Worm (Caenorhabditis elegans): Measurements from ENCODE around the gene C50D2.7.

- TF ChIP-seq ceh-13 (GFP tag; optimal IDR thresholded peaks at IDR 0.05) (no peak), ceh-36 (tag; optimal IDR thresholded peaks at IDR 0.05) (no peak), ama-1 (optimal IDR thresholded peaks at IDR 0.05) (no peak), flt-1 (GFP tag; IDR thresholded peaks at IDR 0.05) (no peak), hnd-1 (tag; optimal IDR thresholded peaks at IDR 0.05) (no peak), aly-1 (tag; optimal IDR thresholded peaks at IDR 0.05) (no peak), F13C5.2 (tag; optimal IDR thresholded peaks at IDR 0.05) (no peak), hmg-4 (GFP tag; optimal IDR thresholded peaks at IDR 0.05) (no peak), pes-1 (GFP tag; IDR thresholded peaks at IDR 0.05) (no peak), tra-4 (tag; optimal IDR thresholded peaks at IDR 0.05) (no peak), sea-1 (GFP tag; conservative IDR thresholded peaks at IDR 0.05) (no peak), scrt-1 (GFP tag; IDR thresholded peaks at IDR 0.05) (no peak), hmbx-1 (tag; optimal IDR thresholded peaks at IDR 0.05) (no peak), B0310.2 (tag; optimal IDR thresholded peaks at IDR 0.05) (no peak)
Measured at ce11 chrII:124904-125303, 29.8 kb upstream of the C50D2.7 start, which contains the start of gene nmur-2.

Data from whole organism, early embryonic.